Worm (Caenorhabditis elegans): ENCODE measurements around the gene epic-3.

DNA sequence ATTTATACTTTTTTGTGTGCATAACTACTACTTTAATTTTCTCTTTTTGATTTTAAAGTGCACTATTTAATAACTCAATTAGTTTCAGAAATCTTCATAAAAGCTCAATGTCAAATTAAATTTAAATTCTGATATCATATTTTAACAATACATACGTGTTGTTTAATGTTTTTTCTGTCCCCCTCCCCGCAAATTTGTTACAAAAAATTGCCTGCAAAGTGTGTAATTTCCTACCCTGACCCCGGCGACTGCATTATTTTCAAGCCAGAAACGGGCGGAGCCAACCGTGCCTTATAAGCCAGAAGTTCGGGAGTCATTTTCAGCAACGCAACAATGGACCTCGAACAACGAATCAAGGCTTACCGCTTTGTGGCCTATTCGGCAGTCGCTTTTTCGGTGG lies 44.1 kb upstream of the epic-3 start, which contains the start of gene col-108:
- TF ChIP-seq snpc-4 (tag; optimal IDR thresholded peaks at IDR 0.05): no peak
- no peak for TF ChIP-seq nhr-237 (tag; optimal IDR thresholded peaks at IDR 0.05)
- no peak for TF ChIP-seq lin-15B (tag; optimal IDR thresholded peaks at IDR 0.05)
- no peak for TF ChIP-seq nhr-76 (tag; optimal IDR thresholded peaks at IDR 0.05)
- TF ChIP-seq ces-1 (GFP tag; optimal IDR thresholded peaks at IDR 0.05): no peak
- no peak for TF ChIP-seq lin-29 (GFP tag; IDR thresholded peaks at IDR 0.05)
- TF ChIP-seq unc-130 (GFP tag; optimal IDR thresholded peaks at IDR 0.05): no peak
- no peak for TF ChIP-seq hlh-30 (tag; optimal IDR thresholded peaks at IDR 0.05; ENCODE audit: insufficient read depth)
- no peak for TF ChIP-seq ama-1 (optimal IDR thresholded peaks at IDR 0.05)
- TF ChIP-seq egl-27 (tag; optimal IDR thresholded peaks at IDR 0.05): no peak
- TF ChIP-seq fkh-10 (GFP tag; optimal IDR thresholded peaks at IDR 0.05): no peak
